Fruit fly (Drosophila melanogaster): ENCODE results near the gene VhaAC39-2.

VhaAC39-2 gene

DNA sequence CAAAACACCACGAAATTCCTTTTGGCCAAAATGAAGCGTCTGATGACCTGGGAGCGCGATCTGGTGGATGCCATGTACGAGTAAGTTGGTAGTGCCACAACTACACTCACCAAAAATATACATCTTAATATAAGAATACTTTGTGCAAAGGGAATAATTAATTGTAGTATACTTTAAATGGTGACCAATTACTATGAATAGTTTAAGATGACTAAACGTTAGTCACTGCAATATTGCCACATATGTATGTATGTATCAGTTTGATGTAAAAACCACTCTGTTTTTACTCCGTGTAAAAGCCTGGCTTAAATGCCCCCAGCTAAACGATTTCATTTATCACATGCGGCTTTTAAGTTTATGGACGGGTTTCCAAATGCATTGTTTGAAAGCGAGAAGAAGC is 15.6 kb upstream of the VhaAC39-2 start (continued):
- no peak for TF ChIP-seq kni (GFP tag; optimal IDR thresholded peaks at IDR 0.05)
- no peak for TF ChIP-seq sqz (GFP tag; optimal IDR thresholded peaks at IDR 0.05)
- TF ChIP-seq ERR (GFP tag; optimal IDR thresholded peaks at IDR 0.05) = no peak
- TF ChIP-seq Hr51 (GFP tag; optimal IDR thresholded peaks at IDR 0.05) = peak in 1 of 2 experiments; percentile 80
- TF ChIP-seq lab (GFP tag; optimal IDR thresholded peaks at IDR 0.05) = no peak
- TF ChIP-seq stc (GFP tag; IDR thresholded peaks at IDR 0.05) = 0 out of 2 replicates have a peak, but pooled peaks have one; percentile 35
- peak; percentile 76 for TF ChIP-seq Oli (tag; optimal IDR thresholded peaks at IDR 0.05)
- TF ChIP-seq CG12942 (GFP tag; optimal IDR thresholded peaks at IDR 0.05) = peak; percentile 3
- no peak for TF ChIP-seq gt (GFP tag; IDR thresholded peaks at IDR 0.05)
- no peak for TF ChIP-seq CG34224 (GFP tag; IDR thresholded peaks at IDR 0.05; ENCODE audit: partially characterized antibody)
- peak; percentile 63 for TF ChIP-seq jing (GFP tag; optimal IDR thresholded peaks at IDR 0.05)
- TF ChIP-seq CG30431 (GFP tag; optimal IDR thresholded peaks at IDR 0.05) = no peak
- no peak for TF ChIP-seq CG8924 (tag; optimal IDR thresholded peaks at IDR 0.05)
- no peak for TF ChIP-seq ase (GFP tag; IDR thresholded peaks at IDR 0.05)
- no peak for TF ChIP-seq slbo (GFP tag; IDR thresholded peaks at IDR 0.05)
- peak; percentile 21 for TF ChIP-seq trem (tag; optimal IDR thresholded peaks at IDR 0.05)
- no peak for TF ChIP-seq yki (optimal IDR thresholded peaks at IDR 0.05)
- no peak for TF ChIP-seq CG12769 (tag; optimal IDR thresholded peaks at IDR 0.05)
- TF ChIP-seq sens-2 (GFP tag; IDR thresholded peaks at IDR 0.05) = 0 out of 2 replicates have a peak, but pooled peaks have one; percentile 23
- 0 out of 2 replicates have a peak, but pooled peaks have one; percentile 13 for TF ChIP-seq CG4730 (GFP tag; IDR thresholded peaks at IDR 0.05)
- TF ChIP-seq TFAM (GFP tag; optimal IDR thresholded peaks at IDR 0.05) = no peak
- no peak for TF ChIP-seq CG34376 (GFP tag; optimal IDR thresholded peaks at IDR 0.05)
- TF ChIP-seq kay (GFP tag; optimal IDR thresholded peaks at IDR 0.05) = no peak
- no peak for TF ChIP-seq HLH3B (GFP tag; IDR thresholded peaks at IDR 0.05)
- no peak for TF ChIP-seq CG10565 (GFP tag; optimal IDR thresholded peaks at IDR 0.05)
- no peak for TF ChIP-seq CG11695 (GFP tag; IDR thresholded peaks at IDR 0.05)
- TF ChIP-seq CG15696 (tag; optimal IDR thresholded peaks at IDR 0.05) = no peak
- TF ChIP-seq tna (GFP tag; IDR thresholded peaks at IDR 0.05; ENCODE audit: partially characterized antibody) = no peak
- no peak for TF ChIP-seq Myb (GFP tag; optimal IDR thresholded peaks at IDR 0.05)
- TF ChIP-seq zfh2 (GFP tag; optimal IDR thresholded peaks at IDR 0.05) = no peak
- TF ChIP-seq YL-1 (GFP tag; optimal IDR thresholded peaks at IDR 0.05) = no peak
- no peak for TF ChIP-seq CG18011 (GFP tag; optimal IDR thresholded peaks at IDR 0.05)
- no peak for TF ChIP-seq disco-r (GFP tag; optimal IDR thresholded peaks at IDR 0.05)
- TF ChIP-seq eve (GFP tag; optimal IDR thresholded peaks at IDR 0.05) = peak in 1 of 2 experiments; percentile 51
- no peak for TF ChIP-seq CG34422 (GFP tag; IDR thresholded peaks at IDR 0.05)
- peak in 1 of 3 experiments; percentile 60 for TF ChIP-seq lola (GFP tag; optimal IDR thresholded peaks at IDR 0.05)
- TF ChIP-seq amos (GFP tag; IDR thresholded peaks at IDR 0.05; ENCODE audit: partially characterized antibody) = no peak
- TF ChIP-seq gfzf (GFP tag; optimal IDR thresholded peaks at IDR 0.05) = no peak
- TF ChIP-seq CG8290 (GFP tag; optimal IDR thresholded peaks at IDR 0.05) = no peak
- peak in 1 of 2 experiments; percentile 50 for TF ChIP-seq CG8290 (tag; optimal IDR thresholded peaks at IDR 0.05)
- peak; percentile 22 for TF ChIP-seq CG12219 (GFP tag; optimal IDR thresholded peaks at IDR 0.05)
- peak; percentile 83 for TF ChIP-seq oc (tag; optimal IDR thresholded peaks at IDR 0.05)
- TF ChIP-seq Chrac-16 (GFP tag; optimal IDR thresholded peaks at IDR 0.05) = peak; percentile 8
- TF ChIP-seq h (optimal IDR thresholded peaks at IDR 0.05) = no peak
- TF ChIP-seq Sox100B (GFP tag; optimal IDR thresholded peaks at IDR 0.05) = peak; percentile 33
- TF ChIP-seq D (optimal IDR thresholded peaks at IDR 0.05) = no peak
- no peak for TF ChIP-seq D (GFP tag; optimal IDR thresholded peaks at IDR 0.05)
- TF ChIP-seq dpn (GFP tag; optimal IDR thresholded peaks at IDR 0.05) = peak in 1 of 2 experiments; percentile 46
- no peak for TF ChIP-seq CG17186 (GFP tag; optimal IDR thresholded peaks at IDR 0.05)
- TF ChIP-seq shn (GFP tag; optimal IDR thresholded peaks at IDR 0.05) = no peak
- no peak for TF ChIP-seq grn (GFP tag; optimal IDR thresholded peaks at IDR 0.05)
- no peak for TF ChIP-seq Nf-YC (tag; optimal IDR thresholded peaks at IDR 0.05)

Data from whole organism, embryonic.